Worm (Caenorhabditis elegans) whole organism, L4 larva: Measurements from ENCODE around the gene T06E4.5.

Source experiments
- aly-2 ChIP-seq: sonication (generic microtip); optimal IDR thresholded peaks from 2 replicates; lab custom pipeline; 2018; ENCODE audit warnings: missing biosample characterization, missing genetic modification characterization
- ama-1 ChIP-seq: fragments of 150-350 bp; optimal IDR thresholded peaks from 2 replicates; lab custom pipeline; 2014; ENCODE audit warnings: inconsistent platforms, mixed read lengths
- daf-12 ChIP-seq: fragments of 150-350 bp; optimal IDR thresholded peaks from 2 replicates; lab custom pipeline; 2014; ENCODE audit warnings: missing biosample characterization, missing genetic modification reagents, missing genetic modification characterization
- egl-27 ChIP-seq: sonication (generic microtip); optimal IDR thresholded peaks from 3 replicates; lab custom pipeline; 2017; ENCODE audit warnings: missing biosample characterization, missing genetic modification reagents, missing genetic modification characterization
- fos-1 ChIP-seq: fragments of 150-350 bp; optimal IDR thresholded peaks from 2 replicates; lab custom pipeline; 2014; ENCODE audit warnings: missing biosample characterization, missing genetic modification characterization
- lin-39 ChIP-seq: fragments of 150-350 bp; optimal IDR thresholded peaks from 2 replicates; lab custom pipeline; 2014; ENCODE audit warnings: missing biosample characterization, missing genetic modification reagents, missing genetic modification characterization
- mxl-2 ChIP-seq: fragments of 200-800 bp; sonication (Bioruptor generic); conservative IDR thresholded peaks from 2 replicates; pipeline ENCODE4 v1.3.6; 2022; ENCODE audit warnings: missing genetic modification reagents, missing genetic modification characterization, missing compliant biosample characterization
- nhr-11 ChIP-seq: fragments of 150-350 bp; optimal IDR thresholded peaks from 2 replicates; lab custom pipeline; 2014; ENCODE audit warnings: missing biosample characterization, missing genetic modification characterization
- nhr-77 ChIP-seq: fragments of 150-350 bp; optimal IDR thresholded peaks from 2 replicates; lab custom pipeline; 2014; ENCODE audit warnings: missing biosample characterization, missing genetic modification characterization
- pha-4 ChIP-seq, 2 experiments: fragments of 150-350 bp in 1 of 2; fragments of 200-800 bp in 1 of 2; sonication (Bioruptor generic) in 1 of 2; IDR thresholded peaks in 1 of 2; optimal IDR thresholded peaks in 1 of 2; 2 replicates each; pipeline versions ENCODE4 v1.3.6 to Lab custom; 2014 to 2022; ENCODE audit warnings: missing genetic modification characterization in 2 of 2, missing genetic modification reagents in 2 of 2, missing biosample characterization in 1 of 2, missing compliant biosample characterization in 1 of 2
- skn-1 ChIP-seq: fragments of 150-350 bp; optimal IDR thresholded peaks from 2 replicates; lab custom pipeline; 2014; ENCODE audit warnings: missing biosample characterization, missing genetic modification characterization
- snpc-4 ChIP-seq: fragments of 150-350 bp; optimal IDR thresholded peaks from 2 replicates; lab custom pipeline; 2014; ENCODE audit warnings: missing biosample characterization, missing genetic modification characterization
- zfp-2 ChIP-seq: sonication (generic microtip); optimal IDR thresholded peaks from 2 replicates; lab custom pipeline; 2016; ENCODE audit warnings: mild to moderate bottlenecking, missing genetic modification characterization, missing compliant biosample characterization
- zip-11 ChIP-seq: fragments of 200-800 bp; sonication (Bioruptor generic); IDR thresholded peaks from 2 replicates; pipeline ENCODE4 v1.3.6; 2022; ENCODE audit warnings: missing genetic modification characterization, missing compliant biosample characterization

DNA sequence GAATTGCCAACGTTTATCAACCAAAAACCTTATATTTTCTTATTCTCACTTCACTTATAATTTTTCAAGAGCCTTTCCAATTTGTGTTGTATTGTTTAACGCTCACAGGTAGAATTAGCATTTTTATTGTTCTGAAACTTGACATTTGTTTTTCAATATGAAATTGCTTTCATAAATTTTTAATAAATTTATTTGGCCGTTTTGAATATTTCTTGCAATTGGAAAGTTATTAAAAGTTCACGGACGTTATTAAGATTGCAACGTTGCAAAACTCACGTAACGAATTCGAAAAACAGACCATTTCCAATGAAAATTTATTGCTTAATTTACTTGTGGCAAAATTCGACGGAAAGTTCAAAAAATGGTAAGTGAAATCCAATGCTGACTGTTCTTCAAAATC is 40.7 kb upstream of the T06E4.5 start, which contains the start of gene K09G1.2:
- TF ChIP-seq pha-4 (GFP tag; IDR thresholded peaks at IDR 0.05; lab: Robert Waterston, UW) = no peak
- no peak for TF ChIP-seq pha-4 (tag; optimal IDR thresholded peaks at IDR 0.05; lab: Kevin White, UChicago)
- TF ChIP-seq egl-27 (tag; lab: Kevin White, UChicago) = no peak
- no peak for TF ChIP-seq nhr-11 (tag; lab: Kevin White, UChicago)
- TF ChIP-seq ama-1 (lab: Kevin White, UChicago) = no peak
- TF ChIP-seq zfp-2 = no peak
- no peak for TF ChIP-seq fos-1
- TF ChIP-seq aly-2 (tag; lab: Kevin White, UChicago) = no peak
- TF ChIP-seq skn-1 (tag; lab: Kevin White, UChicago) = no peak
- no peak for TF ChIP-seq mxl-2
- TF ChIP-seq lin-39 (tag; lab: Kevin White, UChicago) = no peak
- no peak for TF ChIP-seq snpc-4
- TF ChIP-seq zip-11 (GFP tag; lab: Robert Waterston, UW) = no peak
- no peak for TF ChIP-seq nhr-77
- no peak for TF ChIP-seq daf-12 (tag; lab: Kevin White, UChicago)
